Fruit fly (Drosophila melanogaster) whole organism, embryonic: Measurements from ENCODE around the gene Tg.
A peak's percentile ranks its signal among the peaks of the same experiment; 100 is the strongest.

Source experiments
- ATbp ChIP-seq: fragments of 200-800 bp; sonication (Bioruptor generic); optimal IDR thresholded peaks from 2 replicates; lab custom pipeline; 2017; ENCODE audit warnings: missing biosample characterization, mild to moderate bottlenecking, missing genetic modification characterization, missing genetic modification reagents
- Abd-B ChIP-seq: fragments of 200-800 bp; sonication (Bioruptor generic); optimal IDR thresholded peaks from 2 replicates; lab custom pipeline; 2018; ENCODE audit warnings: missing biosample characterization, mild to moderate bottlenecking, missing genetic modification characterization, moderate library complexity
- Asciz ChIP-seq: fragments of 200-800 bp; sonication (Bioruptor generic); optimal IDR thresholded peaks from 2 replicates; lab custom pipeline; 2017; ENCODE audit warnings: missing biosample characterization, mild to moderate bottlenecking, missing genetic modification characterization, missing genetic modification reagents
- BtbVII ChIP-seq: fragments of 200-800 bp; sonication (Bioruptor generic); optimal IDR thresholded peaks from 3 replicates; lab custom pipeline; 2017; ENCODE audit warnings: missing biosample characterization, mild to moderate bottlenecking, missing genetic modification characterization
- CG10543 ChIP-seq: fragments of 200-800 bp; sonication (Bioruptor generic); optimal IDR thresholded peaks from 3 replicates; lab custom pipeline; 2017; ENCODE audit warnings: missing biosample characterization, mild to moderate bottlenecking, missing genetic modification characterization, moderate library complexity
- CG11504 ChIP-seq: fragments of 200-800 bp; sonication (Bioruptor generic); optimal IDR thresholded peaks from 3 replicates; lab custom pipeline; 2019; ENCODE audit warnings: missing biosample characterization, mild to moderate bottlenecking, missing genetic modification characterization, moderate library complexity
- CG12769 ChIP-seq: fragments of 200-800 bp; sonication (Bioruptor generic); optimal IDR thresholded peaks from 2 replicates; lab custom pipeline; 2019; ENCODE audit warnings: missing biosample characterization, mild to moderate bottlenecking, missing genetic modification characterization, moderate library complexity
- CG13287 ChIP-seq: fragments of 200-800 bp; sonication (Bioruptor generic); IDR thresholded peaks from 2 replicates; pipeline ENCODE4 v1.3.6; 2022; ENCODE audit warnings: missing biosample characterization, missing genetic modification characterization; ENCODE audit not compliant: partially characterized antibody
- CG13296 ChIP-seq: fragments of 200-800 bp; sonication (Bioruptor generic); optimal IDR thresholded peaks from 3 replicates; lab custom pipeline; 2018; ENCODE audit warnings: missing biosample characterization, mild to moderate bottlenecking, missing genetic modification characterization
- CG13894 ChIP-seq: fragments of 200-800 bp; sonication (Bioruptor generic); optimal IDR thresholded peaks from 3 replicates; lab custom pipeline; 2018; ENCODE audit warnings: missing biosample characterization, mild to moderate bottlenecking, missing genetic modification characterization, moderate library complexity
- CG15269 ChIP-seq: fragments of 200-800 bp; sonication (Bioruptor generic); optimal IDR thresholded peaks from 2 replicates; lab custom pipeline; 2018; ENCODE audit warnings: missing biosample characterization, mild to moderate bottlenecking, missing genetic modification characterization, moderate library complexity
- CG15514 ChIP-seq: fragments of 200-800 bp; sonication (Bioruptor generic); optimal IDR thresholded peaks from 3 replicates; lab custom pipeline; 2017; ENCODE audit warnings: missing biosample characterization, missing genetic modification characterization, mild to moderate bottlenecking, moderate library complexity, missing genetic modification reagents
- CG17912 ChIP-seq: fragments of 200-800 bp; sonication (Bioruptor generic); optimal IDR thresholded peaks from 2 replicates; lab custom pipeline; 2018; ENCODE audit warnings: missing biosample characterization, mild to moderate bottlenecking, missing genetic modification characterization
- CG2199 ChIP-seq: fragments of 200-800 bp; sonication (Bioruptor generic); IDR thresholded peaks from 3 replicates; pipeline ENCODE4 v1.3.6; 2022; ENCODE audit warnings: missing biosample characterization, missing genetic modification characterization
- CG30431 ChIP-seq: fragments of 200-800 bp; sonication (Bioruptor generic); optimal IDR thresholded peaks from 2 replicates; lab custom pipeline; 2017; ENCODE audit warnings: missing biosample characterization, missing genetic modification characterization
- CG32767 ChIP-seq: fragments of 200-800 bp; sonication (Bioruptor generic); IDR thresholded peaks from 2 replicates; pipeline ENCODE4 v1.3.6; 2022; ENCODE audit warnings: missing biosample characterization, missing genetic modification characterization
- CG34376 ChIP-seq: fragments of 200-800 bp; sonication (Bioruptor generic); optimal IDR thresholded peaks from 2 replicates; lab custom pipeline; 2018; ENCODE audit warnings: missing biosample characterization, mild to moderate bottlenecking, missing genetic modification characterization
- CG4282 ChIP-seq: fragments of 200-800 bp; sonication (Bioruptor generic); optimal IDR thresholded peaks from 2 replicates; lab custom pipeline; 2016; ENCODE audit warnings: missing biosample characterization, missing genetic modification characterization
- CG8089 ChIP-seq: fragments of 200-800 bp; sonication (Bioruptor generic); optimal IDR thresholded peaks from 3 replicates; lab custom pipeline; 2016; ENCODE audit warnings: missing biosample characterization, missing genetic modification characterization
- CG8944 ChIP-seq: fragments of 200-800 bp; sonication (Bioruptor generic); optimal IDR thresholded peaks from 3 replicates; lab custom pipeline; 2016; ENCODE audit warnings: missing biosample characterization, missing genetic modification characterization
- CG9932 ChIP-seq: fragments of 200-800 bp; sonication (Bioruptor generic); IDR thresholded peaks from 2 replicates; pipeline ENCODE4 v1.3.6; 2022; ENCODE audit warnings: missing biosample characterization, missing genetic modification characterization
- CrebB ChIP-seq: fragments of 200-800 bp; sonication (Bioruptor generic); optimal IDR thresholded peaks from 3 replicates; lab custom pipeline; 2018; ENCODE audit warnings: missing biosample characterization, mild to moderate bottlenecking, missing genetic modification characterization
- Deaf1 ChIP-seq: fragments of 200-800 bp; optimal IDR thresholded peaks from 3 replicates; lab custom pipeline; 2019; ENCODE audit warnings: missing biosample characterization, mild to moderate bottlenecking, missing genetic modification characterization, moderate library complexity
- ERR ChIP-seq: fragments of 200-800 bp; sonication (Bioruptor generic); optimal IDR thresholded peaks from 2 replicates; lab custom pipeline; 2016; ENCODE audit warnings: missing biosample characterization, missing genetic modification characterization
- Fer2 ChIP-seq: fragments of 200-800 bp; sonication (Bioruptor generic); optimal IDR thresholded peaks from 2 replicates; lab custom pipeline; 2018; ENCODE audit warnings: missing biosample characterization, mild to moderate bottlenecking, missing genetic modification characterization, moderate library complexity
- Jarid2 ChIP-seq: fragments of 200-800 bp; sonication (Bioruptor generic); optimal IDR thresholded peaks from 3 replicates; lab custom pipeline; 2017; ENCODE audit warnings: mild to moderate bottlenecking, missing biosample characterization, missing genetic modification reagents, missing genetic modification characterization
- Lpt ChIP-seq: fragments of >200 bp; optimal IDR thresholded peaks from 2 replicates; lab custom pipeline; 2018; ENCODE audit warnings: missing biosample characterization, missing genetic modification characterization
- Med ChIP-seq: fragments of 200-800 bp; sonication (Bioruptor generic); peaks from one replicate; lab custom pipeline; 2016; ENCODE audit warnings: missing biosample characterization, missing genetic modification characterization, mild to moderate bottlenecking, inconsistent platforms, moderate library complexity
- Pdp1 ChIP-seq, 2 experiments: fragments of 200-800 bp; sonication (Bioruptor generic); optimal IDR thresholded peaks; 3 replicates each; lab custom pipeline; 2016; ENCODE audit warnings: missing biosample characterization in 2 of 2, missing genetic modification characterization in 2 of 2, mild to moderate bottlenecking in 1 of 2, moderate library complexity in 1 of 2
- Trl ChIP-seq, 3 experiments: fragments of >200 bp in 2 of 3; fragments of 200-800 bp in 1 of 3; sonication (Bioruptor generic) in 1 of 3; optimal IDR thresholded peaks; 2 replicates in 1 of 3; 3 replicates in 2 of 3; lab custom pipeline; 2016 to 2017; ENCODE audit warnings: missing biosample characterization in 1 of 3, missing genetic modification characterization in 1 of 3
- abd-A ChIP-seq: fragments of 200-800 bp; sonication (Bioruptor generic); optimal IDR thresholded peaks from 3 replicates; lab custom pipeline; 2019; ENCODE audit warnings: missing biosample characterization, mild to moderate bottlenecking, missing genetic modification characterization, moderate library complexity
- chinmo ChIP-seq: fragments of 200-800 bp; sonication (Bioruptor generic); IDR thresholded peaks from 4 replicates; pipeline ENCODE4 v1.3.6; 2022; ENCODE audit warnings: missing biosample characterization, missing genetic modification characterization; ENCODE audit not compliant: partially characterized antibody
- chm ChIP-seq: fragments of 200-800 bp; sonication (Bioruptor generic); IDR thresholded peaks from 2 replicates; pipeline ENCODE4 v1.3.6; 2022; ENCODE audit warnings: missing biosample characterization, missing genetic modification characterization
- ci ChIP-seq: fragments of 200-800 bp; sonication (Bioruptor generic); IDR thresholded peaks from 3 replicates; pipeline ENCODE4 v1.3.6; 2022; ENCODE audit warnings: missing biosample characterization, missing genetic modification characterization
- crp ChIP-seq, 2 experiments: fragments of 200-800 bp; sonication (Bioruptor generic); optimal IDR thresholded peaks; 2 replicates in 1 of 2; 3 replicates in 1 of 2; lab custom pipeline; 2017; ENCODE audit warnings: missing biosample characterization in 2 of 2, missing genetic modification characterization in 2 of 2, mild to moderate bottlenecking in 1 of 2, moderate library complexity in 1 of 2
- fd64A ChIP-seq: fragments of 200-800 bp; sonication (Bioruptor generic); optimal IDR thresholded peaks from 3 replicates; lab custom pipeline; 2018; ENCODE audit warnings: missing biosample characterization, mild to moderate bottlenecking, missing genetic modification characterization
- hth ChIP-seq: fragments of >200 bp; optimal IDR thresholded peaks from 2 replicates; lab custom pipeline; 2017; ENCODE audit warnings: inconsistent platforms
- nmo ChIP-seq: fragments of 200-800 bp; sonication (Bioruptor generic); optimal IDR thresholded peaks from 2 replicates; lab custom pipeline; 2018; ENCODE audit warnings: missing biosample characterization, mild to moderate bottlenecking, missing genetic modification characterization, moderate library complexity
- sd ChIP-seq: fragments of 200-800 bp; sonication (Bioruptor generic); optimal IDR thresholded peaks from 3 replicates; lab custom pipeline; 2018; ENCODE audit warnings: missing biosample characterization, mild to moderate bottlenecking, missing genetic modification characterization, moderate library complexity
- sens ChIP-seq: fragments of 200-800 bp; sonication (Bioruptor generic); peaks from one replicate; lab custom pipeline; 2016; ENCODE audit warnings: missing biosample characterization, missing genetic modification characterization
- tgo ChIP-seq: fragments of 200-800 bp; sonication (Bioruptor generic); IDR thresholded peaks from 3 replicates; pipeline ENCODE4 v1.3.6; 2022; ENCODE audit warnings: missing biosample characterization, missing genetic modification characterization
- vfl ChIP-seq: fragments of 200-800 bp; sonication (Bioruptor generic); optimal IDR thresholded peaks from 2 replicates; lab custom pipeline; 2016; ENCODE audit warnings: missing biosample characterization, missing genetic modification characterization

Gene Tg

dm6 chr2L:8009283-8010211 lies 1.7 kb upstream of the Tg start, which contains the start of gene CG12560 (continued):
- TF ChIP-seq tgo (GFP tag; lab: Robert Waterston, UW) = peak; percentile 43; the same call in 1 of the 3 replicates
- peak; percentile 13 for TF ChIP-seq CrebB (tag; lab: Kevin White, UChicago)
- peak; percentile 45 for TF ChIP-seq CG34376 (GFP tag; lab: Kevin White, UChicago)
- TF ChIP-seq CG13296 (GFP tag; lab: Kevin White, UChicago) = no peak
- no peak for TF ChIP-seq crp (GFP tag; optimal IDR thresholded peaks at IDR 0.05; lab: Kevin White, UChicago)
- TF ChIP-seq vfl (GFP tag; lab: Kevin White, UChicago) = peak; percentile 2
- TF ChIP-seq Asciz (GFP tag; lab: Kevin White, UChicago) = no peak
- no peak for TF ChIP-seq hth (lab: Kevin White, UChicago)
- TF ChIP-seq ERR (GFP tag; lab: Kevin White, UChicago) = no peak
- peak; percentile 40; the same call in 1 of the 2 replicates for TF ChIP-seq chm
- no peak for TF ChIP-seq Lpt (GFP tag; lab: Kevin White, UChicago)
- no peak for TF ChIP-seq CG30431 (GFP tag; lab: Kevin White, UChicago)
- TF ChIP-seq ATbp (GFP tag; lab: Kevin White, UChicago) = peak; percentile 4

- peak; percentile 4 to 58 for TF ChIP-seq Trl (optimal IDR thresholded peaks at IDR 0.05; lab: Kevin White, UChicago)
- TF ChIP-seq Trl (GFP tag; optimal IDR thresholded peaks at IDR 0.05; lab: Kevin White, UChicago) = no peak
- 0 out of 2 replicates have a peak, but pooled peaks have one; percentile 31 for TF ChIP-seq chm
- peak; percentile 81 for TF ChIP-seq sd (tag; lab: Kevin White, UChicago)
- peak; percentile 27 for TF ChIP-seq abd-A
- TF ChIP-seq CG11504 = peak; percentile 12
- TF ChIP-seq Med (GFP tag; lab: Kevin White, UChicago) = peak; percentile 70
- TF ChIP-seq nmo = no peak
- no peak for TF ChIP-seq Abd-B (GFP tag; lab: Kevin White, UChicago)
- no peak for TF ChIP-seq CG8089
- TF ChIP-seq CG4282 = no peak
- no peak for TF ChIP-seq fd64A (GFP tag; lab: Kevin White, UChicago)
- no peak for TF ChIP-seq CG17912 (GFP tag; lab: Kevin White, UChicago)
- peak; percentile 1 for TF ChIP-seq CG12769 (tag; lab: Kevin White, UChicago)
- TF ChIP-seq CG10543 (GFP tag; lab: Kevin White, UChicago) = peak; percentile 40
- TF ChIP-seq Jarid2 (GFP tag; lab: Kevin White, UChicago) = peak; percentile 59
- TF ChIP-seq CG9932 = peak; percentile 21; the same call in 1 of the 2 replicates
- peak; percentile 38 for TF ChIP-seq CG13894 (tag; lab: Kevin White, UChicago)
- TF ChIP-seq Pdp1 (GFP tag; optimal IDR thresholded peaks at IDR 0.05; lab: Kevin White, UChicago) = peak in 1 of 2 experiments; percentile 8
- no peak for TF ChIP-seq CG32767
- peak; percentile 88; the same call in 3 of the 4 replicates for TF ChIP-seq chinmo (GFP tag; lab: Robert Waterston, UW)
- TF ChIP-seq Fer2 (tag; lab: Kevin White, UChicago) = no peak
- TF ChIP-seq BtbVII (GFP tag; lab: Kevin White, UChicago) = peak; percentile 41
- TF ChIP-seq CG34376 (GFP tag; lab: Kevin White, UChicago) = peak; percentile 12
- peak; percentile 49 for TF ChIP-seq sens (GFP tag; lab: Kevin White, UChicago)
- 0 out of 3 replicates have a peak, but pooled peaks have one; percentile 61 for TF ChIP-seq CG2199 (GFP tag; lab: Robert Waterston, UW)
- peak; percentile 46 for TF ChIP-seq CG13287 (GFP tag; lab: Robert Waterston, UW)
- TF ChIP-seq CG15269 (tag; lab: Kevin White, UChicago) = peak; percentile 30
- peak; percentile 39 for TF ChIP-seq Deaf1
- TF ChIP-seq CG8944 (GFP tag; lab: Kevin White, UChicago) = no peak
- TF ChIP-seq CG15514 = peak; percentile 9
- peak; percentile 38; the same call in 1 of the 3 replicates for TF ChIP-seq ci (GFP tag; lab: Robert Waterston, UW)
These were observed 1.3 kb downstream of the Tg start for dm6 chr2L:8012551-8012950.
